Worm (Caenorhabditis elegans) whole organism, late embryonic: ENCODE results near the gene Y38H6C.18.

Experiments used
- C08G9.2 ChIP-seq: sonication (generic microtip); optimal IDR thresholded peaks from 2 replicates; lab custom pipeline; 2016; ENCODE audit warnings: mild to moderate bottlenecking, missing genetic modification characterization, moderate library complexity, missing compliant biosample characterization
- C38D4.7 ChIP-seq: fragments of 200-800 bp; sonication (Bioruptor generic); optimal IDR thresholded peaks from 2 replicates; lab custom pipeline; 2018; ENCODE audit warnings: mild to moderate bottlenecking, missing genetic modification characterization, moderate library complexity, missing compliant biosample characterization
- K02D7.2 ChIP-seq: sonication (generic microtip); optimal IDR thresholded peaks from 2 replicates; lab custom pipeline; 2017; ENCODE audit warnings: mild to moderate bottlenecking, missing genetic modification characterization, missing compliant biosample characterization
- T23F11.4 ChIP-seq: fragments of 200-800 bp; sonication (Bioruptor generic); optimal IDR thresholded peaks from 2 replicates; lab custom pipeline; 2018; ENCODE audit warnings: mild to moderate bottlenecking, missing genetic modification characterization, missing compliant biosample characterization
- Y22D7AL.16 ChIP-seq: sonication (generic microtip); optimal IDR thresholded peaks from 2 replicates; lab custom pipeline; 2016; ENCODE audit warnings: missing genetic modification characterization, missing compliant biosample characterization
- ama-1 ChIP-seq: fragments of 150-350 bp; optimal IDR thresholded peaks from 2 replicates; lab custom pipeline; 2014
- ceh-14 ChIP-seq: sonication (generic microtip); optimal IDR thresholded peaks from 2 replicates; lab custom pipeline; 2016; ENCODE audit warnings: missing genotype, missing genetic modification characterization, missing compliant biosample characterization
- ceh-19 ChIP-seq: fragments of 200-800 bp; sonication (Bioruptor generic); optimal IDR thresholded peaks from 2 replicates; lab custom pipeline; 2018; ENCODE audit warnings: mild to moderate bottlenecking, missing genetic modification characterization, missing compliant biosample characterization
- ceh-2 ChIP-seq: sonication (generic microtip); optimal IDR thresholded peaks from 2 replicates; lab custom pipeline; 2016; ENCODE audit warnings: missing genotype, missing genetic modification characterization, missing compliant biosample characterization
- ceh-24 ChIP-seq: sonication (generic microtip); optimal IDR thresholded peaks from 2 replicates; lab custom pipeline; 2016; ENCODE audit warnings: mild to moderate bottlenecking, missing genetic modification characterization, missing compliant biosample characterization
- ceh-30 ChIP-seq: fragments of 150-350 bp; optimal IDR thresholded peaks from 2 replicates; lab custom pipeline; 2014; ENCODE audit warnings: missing biosample characterization, missing genetic modification characterization
- ceh-45 ChIP-seq: fragments of 200-800 bp; sonication (Bioruptor generic); IDR thresholded peaks from 2 replicates; pipeline ENCODE4 v1.3.6; 2022; ENCODE audit warnings: missing genetic modification reagents, missing genetic modification characterization, missing compliant biosample characterization
- ceh-48 ChIP-seq: sonication (generic microtip); optimal IDR thresholded peaks from 2 replicates; lab custom pipeline; 2016; ENCODE audit warnings: missing genetic modification characterization, inconsistent platforms, missing compliant biosample characterization
- ceh-6 ChIP-seq: fragments of 200-800 bp; sonication (Bioruptor generic); optimal IDR thresholded peaks from 2 replicates; lab custom pipeline; 2018; ENCODE audit warnings: mild to moderate bottlenecking, missing genetic modification characterization, missing compliant biosample characterization
- ceh-9 ChIP-seq: sonication (generic microtip); optimal IDR thresholded peaks from 2 replicates; lab custom pipeline; 2016; ENCODE audit warnings: mild to moderate bottlenecking, missing genetic modification characterization, inconsistent platforms, missing compliant biosample characterization
- dve-1 ChIP-seq: sonication (generic microtip); optimal IDR thresholded peaks from 2 replicates; lab custom pipeline; 2017; ENCODE audit warnings: antibody characterized with exemption, mild to moderate bottlenecking, missing genetic modification characterization, missing compliant biosample characterization
- elt-2 ChIP-seq: sonication (generic microtip); optimal IDR thresholded peaks from 2 replicates; lab custom pipeline; 2016; ENCODE audit warnings: missing genetic modification reagents, missing genetic modification characterization, missing compliant biosample characterization
- ets-4 ChIP-seq: sonication (generic microtip); optimal IDR thresholded peaks from 2 replicates; lab custom pipeline; 2016; ENCODE audit warnings: missing genetic modification characterization, missing compliant biosample characterization
- hlh-13 ChIP-seq: fragments of 200-800 bp; sonication (Bioruptor generic); optimal IDR thresholded peaks from 2 replicates; lab custom pipeline; 2018; ENCODE audit warnings: mild to moderate bottlenecking, missing genetic modification characterization, missing compliant biosample characterization
- hlh-30 ChIP-seq: sonication (generic microtip); optimal IDR thresholded peaks from 2 replicates; lab custom pipeline; 2017; ENCODE audit warnings: antibody characterized with exemption, missing genetic modification characterization, missing compliant biosample characterization; ENCODE audit not compliant: insufficient read depth
- lim-6 ChIP-seq: sonication (generic microtip); optimal IDR thresholded peaks from 2 replicates; lab custom pipeline; 2016; ENCODE audit warnings: missing genetic modification characterization, missing compliant biosample characterization
- lin-11 ChIP-seq: fragments of 200-800 bp; sonication (Bioruptor generic); optimal IDR thresholded peaks from 2 replicates; lab custom pipeline; 2018; ENCODE audit warnings: mild to moderate bottlenecking, missing genetic modification characterization, missing compliant biosample characterization
- madf-2 ChIP-seq: sonication (generic microtip); optimal IDR thresholded peaks from 2 replicates; lab custom pipeline; 2017; ENCODE audit warnings: missing genetic modification characterization, missing compliant biosample characterization
- nfya-1 ChIP-seq: sonication (generic microtip); optimal IDR thresholded peaks from 2 replicates; lab custom pipeline; 2017; ENCODE audit warnings: missing genetic modification characterization, mild to moderate bottlenecking, missing compliant biosample characterization, antibody characterized with exemption, moderate library complexity
- nhr-11 ChIP-seq: fragments of 150-350 bp; optimal IDR thresholded peaks from 2 replicates; lab custom pipeline; 2014; ENCODE audit warnings: missing biosample characterization, missing genetic modification characterization
- nhr-232 ChIP-seq: sonication (generic microtip); optimal IDR thresholded peaks from 2 replicates; lab custom pipeline; 2016; ENCODE audit warnings: missing genetic modification characterization, missing compliant biosample characterization
- odd-2 ChIP-seq: sonication (generic microtip); optimal IDR thresholded peaks from 2 replicates; lab custom pipeline; 2017; ENCODE audit warnings: antibody characterized with exemption, mild to moderate bottlenecking, missing genetic modification characterization, missing compliant biosample characterization
- pag-3 ChIP-seq: sonication (generic microtip); optimal IDR thresholded peaks from 2 replicates; lab custom pipeline; 2016; ENCODE audit warnings: missing compliant biosample characterization, missing genetic modification characterization, borderline replicate concordance
- pqm-1 ChIP-seq: sonication (generic microtip); optimal IDR thresholded peaks from 2 replicates; lab custom pipeline; 2016; ENCODE audit warnings: missing genetic modification characterization, missing compliant biosample characterization
- pros-1 ChIP-seq: fragments of 150-350 bp; optimal IDR thresholded peaks from 2 replicates; lab custom pipeline; 2014; ENCODE audit warnings: missing biosample characterization, missing genetic modification reagents, missing genetic modification characterization
- rnt-1 ChIP-seq: sonication (generic microtip); optimal IDR thresholded peaks from 2 replicates; lab custom pipeline; 2016; ENCODE audit warnings: missing genetic modification characterization, missing compliant biosample characterization
- sdc-2 ChIP-seq: sonication (generic microtip); optimal IDR thresholded peaks from 2 replicates; lab custom pipeline; 2016; ENCODE audit warnings: missing genotype, missing genetic modification characterization, missing compliant biosample characterization
- sox-2 ChIP-seq: fragments of 200-800 bp; sonication (Bioruptor generic); IDR thresholded peaks from 2 replicates; pipeline ENCODE4 v1.3.6; 2022; ENCODE audit warnings: missing genetic modification reagents, missing genetic modification characterization, missing compliant biosample characterization
- tbx-7 ChIP-seq: sonication (generic microtip); optimal IDR thresholded peaks from 2 replicates; lab custom pipeline; 2016; ENCODE audit warnings: missing genotype, missing genetic modification characterization, missing compliant biosample characterization
- ttx-3 ChIP-seq: sonication (generic microtip); optimal IDR thresholded peaks from 2 replicates; lab custom pipeline; 2016; ENCODE audit warnings: missing genetic modification reagents, missing genetic modification characterization, missing compliant biosample characterization
- unc-42 ChIP-seq: sonication (generic microtip); optimal IDR thresholded peaks from 2 replicates; lab custom pipeline; 2016; ENCODE audit warnings: missing genotype, missing genetic modification characterization, missing compliant biosample characterization
- unc-86 ChIP-seq: sonication (generic microtip); optimal IDR thresholded peaks from 2 replicates; lab custom pipeline; 2016; ENCODE audit warnings: missing genetic modification characterization, missing compliant biosample characterization

The Y38H6C.18 gene

DNA sequence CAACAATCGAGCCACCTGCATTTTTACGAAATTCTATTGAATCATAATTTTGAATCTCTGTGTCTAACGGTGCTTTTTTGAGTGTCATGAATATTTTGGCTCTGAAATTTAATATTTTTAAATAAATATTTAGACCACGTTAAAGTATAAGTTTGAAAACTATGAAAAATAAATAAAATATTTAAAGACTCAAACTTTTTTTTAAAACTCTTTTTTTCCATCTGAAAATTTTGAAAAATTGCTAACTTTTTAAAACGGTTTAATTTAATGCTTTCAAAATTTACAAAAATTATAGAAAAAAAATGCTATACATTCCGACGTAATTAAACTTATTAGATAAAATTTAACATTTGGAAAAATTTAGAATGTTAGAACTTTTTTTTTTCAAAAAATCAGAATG, 2.9 kb downstream of the Y38H6C.18 start, which contains the start of gene slc-36.3:
slc-36.3 (minus strand) TSS at position 101 of the 400 bp plus-strand sequence.
- TF ChIP-seq nhr-11: no peak
- TF ChIP-seq lin-11 (tag; lab: Kevin White, UChicago): no peak
- no peak for TF ChIP-seq C38D4.7 (GFP tag; lab: Kevin White, UChicago)
- no peak for TF ChIP-seq madf-2
- no peak for TF ChIP-seq hlh-30 (tag; lab: Kevin White, UChicago)
- TF ChIP-seq ceh-45 (GFP tag; lab: Robert Waterston, UW): no peak
- TF ChIP-seq C08G9.2 (tag; lab: Kevin White, UChicago): no peak
- no peak for TF ChIP-seq unc-86 (tag; lab: Kevin White, UChicago)
- TF ChIP-seq nhr-232: no peak
- TF ChIP-seq unc-42: no peak
- TF ChIP-seq dve-1 (tag; lab: Kevin White, UChicago): no peak
- TF ChIP-seq rnt-1: no peak
- TF ChIP-seq odd-2 (tag; lab: Kevin White, UChicago): no peak
- no peak for TF ChIP-seq nfya-1
- no peak for TF ChIP-seq pqm-1 (tag; lab: Kevin White, UChicago)
- TF ChIP-seq ceh-19 (GFP tag; lab: Kevin White, UChicago): no peak
- no peak for TF ChIP-seq hlh-13 (GFP tag; lab: Kevin White, UChicago)
- TF ChIP-seq sdc-2 (tag; lab: Kevin White, UChicago): no peak

DNA sequence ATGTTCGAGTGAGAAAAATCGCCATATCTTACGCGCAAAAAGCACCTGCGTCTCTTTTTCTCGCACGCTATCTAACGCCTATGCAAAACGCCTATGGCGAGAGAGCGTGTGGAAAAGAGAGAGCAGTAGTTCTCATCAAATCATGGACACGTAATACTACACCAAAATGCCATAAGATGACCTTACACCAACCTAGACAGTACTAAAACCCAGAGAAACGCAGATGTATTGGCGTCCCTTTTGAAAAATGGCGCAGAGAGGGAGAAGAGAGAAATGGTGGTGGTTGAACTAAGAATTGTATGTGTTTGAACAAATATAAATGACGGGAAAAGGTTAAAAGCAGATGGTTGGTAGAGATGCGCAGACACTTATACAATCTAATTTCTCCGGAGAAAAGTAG, 7.9 kb downstream of the Y38H6C.18 start, which contains the start of gene Y38H6C.16:
Y38H6C.16 (minus strand) TSS at position 293 of the 400 bp plus-strand sequence.
- TF ChIP-seq elt-2 (peak; percentile 14), ceh-24 (tag; lab: Kevin White, UChicago) (no peak)

DNA sequence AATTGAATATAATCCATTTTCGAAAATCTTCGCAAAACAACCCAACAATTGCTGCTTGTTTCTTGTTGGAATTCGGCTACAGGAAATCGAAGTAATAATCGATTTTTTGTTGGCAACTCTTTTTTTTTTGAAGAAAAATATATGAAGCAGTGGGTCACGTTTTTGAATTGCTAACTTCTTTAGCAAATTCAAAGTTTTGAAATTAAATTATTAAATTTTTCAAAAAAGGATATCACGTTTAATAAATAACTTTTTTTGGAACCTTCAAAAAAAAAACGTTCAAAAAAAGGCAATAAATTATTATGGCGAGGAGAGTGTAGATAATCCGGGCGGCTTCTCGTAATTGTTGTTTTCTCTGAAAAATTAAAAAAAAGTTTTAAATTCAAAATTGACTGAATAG, 10.7 kb downstream of the Y38H6C.18 start, which contains the start of gene Y38H6C.15:
Y38H6C.15 (minus strand) TSS at position 101 of the 400 bp plus-strand sequence.
- TF ChIP-seq ceh-45 (GFP tag; lab: Robert Waterston, UW) (no peak), ets-4 (tag; lab: Kevin White, UChicago) (no peak), ceh-9 (tag; lab: Kevin White, UChicago) (no peak), lim-6 (tag; lab: Kevin White, UChicago) (no peak), ceh-6 (GFP tag; lab: Kevin White, UChicago) (no peak), pag-3 (tag; lab: Kevin White, UChicago) (no peak), T23F11.4 (no peak), ceh-48 (tag; lab: Kevin White, UChicago) (no peak), nhr-11 (no peak), ceh-2 (tag; lab: Kevin White, UChicago) (no peak), ceh-14 (tag; lab: Kevin White, UChicago) (no peak), hlh-30 (tag; lab: Kevin White, UChicago) (no peak), dve-1 (tag; lab: Kevin White, UChicago) (no peak), nhr-232 (no peak), elt-2 (no peak), unc-42 (no peak), tbx-7 (no peak), ama-1 (no peak)

DNA sequence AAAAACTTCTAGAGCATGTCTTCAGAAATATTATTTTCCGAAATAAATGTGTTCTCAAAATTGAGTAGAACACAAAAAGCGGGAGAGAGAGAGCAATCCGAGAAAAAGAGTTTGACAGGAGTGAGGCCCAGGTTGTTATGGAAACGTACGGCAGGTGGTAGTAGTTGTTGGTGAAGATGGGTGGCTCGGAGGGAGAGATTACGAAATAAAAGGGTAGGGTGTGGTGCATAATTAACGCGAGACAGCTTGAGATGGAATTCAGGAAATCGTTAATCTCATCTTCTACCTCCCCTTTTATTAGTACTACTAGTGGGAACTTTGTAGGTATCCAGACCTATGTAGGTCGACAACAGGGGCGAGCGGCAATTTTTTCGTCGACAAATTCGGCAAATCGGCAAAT, 12.9 kb downstream of the Y38H6C.18 start, which contains the start of gene famh-161:
famh-161 (minus strand) TSS at position 101 of the 400 bp plus-strand sequence.
- no peak for TF ChIP-seq Y22D7AL.16 (tag; lab: Kevin White, UChicago)
- no peak for TF ChIP-seq sox-2
- TF ChIP-seq lim-6 (tag; lab: Kevin White, UChicago): no peak

DNA sequence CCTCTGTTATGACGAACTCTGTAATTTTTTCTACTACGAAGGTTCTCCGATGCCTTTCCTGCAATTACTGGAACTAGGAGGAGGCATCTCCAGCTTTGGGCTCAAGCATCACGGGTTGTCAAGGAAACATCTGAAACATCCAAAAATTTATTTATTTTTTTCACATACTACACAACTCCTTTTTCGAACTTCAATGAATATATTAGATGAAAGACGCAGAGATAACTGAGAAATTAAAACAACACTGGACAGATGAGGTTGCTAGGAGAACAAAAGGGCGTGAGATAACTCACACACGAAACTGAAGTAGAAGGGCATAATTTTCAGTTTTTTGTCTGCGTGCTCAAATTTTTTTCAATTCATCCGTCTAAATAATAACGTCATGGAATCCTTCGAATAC, 19.5 kb downstream of the Y38H6C.18 start, which contains the start of gene Y38H6C.13:
Y38H6C.13 (plus strand) TSS at position 301 of the 400 bp plus-strand sequence.
- TF ChIP-seq ttx-3 (no peak), K02D7.2 (tag; lab: Kevin White, UChicago) (no peak), ceh-30 (tag; lab: Kevin White, UChicago) (no peak), ceh-6 (GFP tag; lab: Kevin White, UChicago) (no peak), pros-1 (tag; lab: Kevin White, UChicago) (no peak)
